Fruit fly (Drosophila melanogaster): Measurements from ENCODE around the gene Pgant4.
A peak's percentile ranks its signal among the peaks of the same experiment; 100 is the strongest.

The Pgant4 gene

DNA sequence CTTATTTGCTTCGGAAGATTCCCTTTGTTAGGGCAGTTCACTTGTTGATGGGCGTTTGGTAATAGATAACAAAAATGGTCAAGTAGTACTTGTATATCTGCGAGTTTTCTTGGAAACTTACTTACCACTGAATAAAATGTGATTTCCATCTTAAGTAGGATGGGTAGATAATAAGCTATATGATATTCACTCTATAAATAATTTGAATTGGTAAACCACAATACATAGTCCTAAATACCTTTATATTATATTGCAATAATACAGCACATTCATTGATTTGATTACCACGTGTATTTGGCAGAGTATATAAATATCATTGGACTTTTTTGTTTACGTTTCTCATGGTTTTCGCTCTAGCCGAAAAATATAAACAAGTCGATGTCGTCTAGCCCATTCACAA, 3.5 kb downstream of the Pgant4 start (continued):
- TF ChIP-seq Asciz (GFP tag; optimal IDR thresholded peaks at IDR 0.05) (peak; percentile 57), CG32772 (GFP tag; IDR thresholded peaks at IDR 0.05) (peak; percentile 7; the same call in 1 of the 2 replicates), chif (GFP tag; optimal IDR thresholded peaks at IDR 0.05) (peak; percentile 25 to 34), nom (GFP tag; optimal IDR thresholded peaks at IDR 0.05) (no peak), phol (tag; optimal IDR thresholded peaks at IDR 0.05) (peak; percentile 60), fru (optimal IDR thresholded peaks at IDR 0.05) (no peak), Xrp1 (GFP tag; IDR thresholded peaks at IDR 0.05) (peak; percentile 39; the same call in 1 of the 2 replicates), sim (GFP tag; IDR thresholded peaks at IDR 0.05) (no peak), ttk (GFP tag; IDR thresholded peaks at IDR 0.05) (0 out of 2 replicates have a peak, but pooled peaks have one; percentile 37), CG1602 (GFP tag; optimal IDR thresholded peaks at IDR 0.05) (peak; percentile 16), crc (GFP tag; optimal IDR thresholded peaks at IDR 0.05) (no peak), CG12391 (tag; optimal IDR thresholded peaks at IDR 0.05) (peak; percentile 74), CG8290 (GFP tag; optimal IDR thresholded peaks at IDR 0.05) (no peak), CG8290 (tag; optimal IDR thresholded peaks at IDR 0.05) (peak in 1 of 2 experiments; percentile 35), peb (GFP tag; IDR thresholded peaks at IDR 0.05) (no peak), tap (tag; optimal IDR thresholded peaks at IDR 0.05) (peak; percentile 64), nau (GFP tag; optimal IDR thresholded peaks at IDR 0.05) (peak; percentile 50), yki (optimal IDR thresholded peaks at IDR 0.05) (no peak), bbx (GFP tag; IDR thresholded peaks at IDR 0.05; ENCODE audit: partially characterized antibody) (no peak), CG15269 (tag; optimal IDR thresholded peaks at IDR 0.05) (peak; percentile 80), gcm (GFP tag; optimal IDR thresholded peaks at IDR 0.05) (peak; percentile 3), CG11504 (tag; optimal IDR thresholded peaks at IDR 0.05) (peak; percentile 77), Dip3 (GFP tag; optimal IDR thresholded peaks at IDR 0.05) (peak; percentile 48), GATAe (GFP tag; conservative IDR thresholded peaks at IDR 0.05) (no peak), CG16779 (GFP tag; IDR thresholded peaks at IDR 0.05) (no peak), bowl (GFP tag; IDR thresholded peaks at IDR 0.05) (no peak), CG13424 (tag; optimal IDR thresholded peaks at IDR 0.05) (peak; percentile 66), sc (optimal IDR thresholded peaks at IDR 0.05) (no peak), sc (GFP tag; optimal IDR thresholded peaks at IDR 0.05) (peak; percentile 16), Fer2 (tag; optimal IDR thresholded peaks at IDR 0.05) (peak; percentile 27), Dll (GFP tag; IDR thresholded peaks at IDR 0.05; ENCODE audit: partially characterized antibody) (no peak), CG7556 (GFP tag; optimal IDR thresholded peaks at IDR 0.05) (peak; percentile 84), unpg (GFP tag; optimal IDR thresholded peaks at IDR 0.05) (peak; percentile 57), ac (GFP tag; optimal IDR thresholded peaks at IDR 0.05) (no peak), CG1832 (GFP tag; optimal IDR thresholded peaks at IDR 0.05) (no peak), wor (GFP tag; IDR thresholded peaks at IDR 0.05) (peak; percentile 35; the same call in 1 of the 2 replicates), CG30431 (GFP tag; optimal IDR thresholded peaks at IDR 0.05) (peak; percentile 12), CG15011 (GFP tag; optimal IDR thresholded peaks at IDR 0.05) (peak; percentile 26), Hr51 (GFP tag; optimal IDR thresholded peaks at IDR 0.05) (peak in 1 of 2 experiments; percentile 81), pfk (GFP tag; optimal IDR thresholded peaks at IDR 0.05) (no peak), mirr (GFP tag; optimal IDR thresholded peaks at IDR 0.05) (no peak), CG2199 (GFP tag; IDR thresholded peaks at IDR 0.05) (no peak), btn (GFP tag; optimal IDR thresholded peaks at IDR 0.05) (no peak), CG6683 (GFP tag; optimal IDR thresholded peaks at IDR 0.05) (peak; percentile 15), zen (tag; optimal IDR thresholded peaks at IDR 0.05) (no peak), pnt (GFP tag; optimal IDR thresholded peaks at IDR 0.05) (no peak), HLHmδ (GFP tag; optimal IDR thresholded peaks at IDR 0.05) (no peak), CG13123 (GFP tag; optimal IDR thresholded peaks at IDR 0.05) (no peak), Pdp1 (GFP tag; optimal IDR thresholded peaks at IDR 0.05) (peak; percentile 43 to 52), CG3065 (GFP tag; optimal IDR thresholded peaks at IDR 0.05) (no peak), trem (tag; optimal IDR thresholded peaks at IDR 0.05) (no peak), CG12236 (GFP tag; optimal IDR thresholded peaks at IDR 0.05) (no peak)
